Fruit fly (Drosophila melanogaster): ENCODE results near the gene ush.

Gene ush

DNA sequence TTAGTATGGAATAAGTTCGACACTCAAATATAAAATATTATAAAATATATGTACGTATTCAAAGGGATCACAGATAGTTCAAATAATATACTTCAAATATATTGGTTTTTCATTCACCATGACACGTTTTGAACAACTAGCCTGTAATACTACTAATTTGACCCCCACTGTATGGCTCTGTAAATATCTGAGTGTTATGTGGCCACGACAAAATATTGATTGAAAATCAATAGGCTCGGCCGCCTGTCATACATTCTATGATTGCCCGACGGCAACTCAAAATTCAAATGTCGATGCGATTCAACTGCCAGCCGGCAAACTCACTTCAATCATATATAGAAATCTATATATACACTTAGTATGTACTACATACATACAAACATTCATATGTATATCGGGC is 6.1 kb upstream of the ush start (continued):
- no peak for TF ChIP-seq org-1 (GFP tag; optimal IDR thresholded peaks at IDR 0.05)
- peak; percentile 58 for TF ChIP-seq sens (GFP tag)
- TF ChIP-seq E2f2 (GFP tag; IDR thresholded peaks at IDR 0.05) = no peak
- no peak for TF ChIP-seq Ssrp (tag; optimal IDR thresholded peaks at IDR 0.05)
- TF ChIP-seq Hmr (GFP tag; optimal IDR thresholded peaks at IDR 0.05) = peak; percentile 6
- TF ChIP-seq Hey (tag; optimal IDR thresholded peaks at IDR 0.05) = no peak
- no peak for TF ChIP-seq CG13624 (GFP tag; optimal IDR thresholded peaks at IDR 0.05)
- TF ChIP-seq CG2202 (tag; optimal IDR thresholded peaks at IDR 0.05) = peak; percentile 45
- no peak for TF ChIP-seq CG6791 (GFP tag; IDR thresholded peaks at IDR 0.05; ENCODE audit: partially characterized antibody)
- no peak for TF ChIP-seq slou (GFP tag; optimal IDR thresholded peaks at IDR 0.05)
- TF ChIP-seq Hr51 (GFP tag; optimal IDR thresholded peaks at IDR 0.05) = no peak
- TF ChIP-seq sc (optimal IDR thresholded peaks at IDR 0.05) = no peak
- TF ChIP-seq sc (GFP tag; optimal IDR thresholded peaks at IDR 0.05) = peak; percentile 52
- no peak for TF ChIP-seq kay (GFP tag; optimal IDR thresholded peaks at IDR 0.05)
- TF ChIP-seq sima (GFP tag; optimal IDR thresholded peaks at IDR 0.05) = no peak
- no peak for TF ChIP-seq psq (GFP tag; optimal IDR thresholded peaks at IDR 0.05)
- no peak for TF ChIP-seq sim (GFP tag; IDR thresholded peaks at IDR 0.05)
- TF ChIP-seq fru (optimal IDR thresholded peaks at IDR 0.05) = no peak
- TF ChIP-seq cas (GFP tag; IDR thresholded peaks at IDR 0.05) = no peak
- 0 out of 2 replicates have a peak, but pooled peaks have one; percentile 4 for TF ChIP-seq Rfx (GFP tag; IDR thresholded peaks at IDR 0.05)
- TF ChIP-seq sob (GFP tag; IDR thresholded peaks at IDR 0.05) = no peak
- TF ChIP-seq vfl (GFP tag; optimal IDR thresholded peaks at IDR 0.05) = no peak
- no peak for TF ChIP-seq Mrtf (GFP tag; IDR thresholded peaks at IDR 0.05)
- TF ChIP-seq stc (GFP tag; IDR thresholded peaks at IDR 0.05) = peak; percentile 14; the same call in 1 of the 2 replicates
- no peak for TF ChIP-seq CG16863 (GFP tag; optimal IDR thresholded peaks at IDR 0.05)
- no peak for TF ChIP-seq CG5245 (GFP tag; optimal IDR thresholded peaks at IDR 0.05)
- no peak for TF ChIP-seq CG12071 (GFP tag; optimal IDR thresholded peaks at IDR 0.05)
- no peak for TF ChIP-seq CG17361 (GFP tag; IDR thresholded peaks at IDR 0.05)
- no peak for TF ChIP-seq CG10366 (GFP tag; IDR thresholded peaks at IDR 0.05)
- TF ChIP-seq CG10979 (tag; optimal IDR thresholded peaks at IDR 0.05) = peak; percentile 1
- TF ChIP-seq CG9876 (GFP tag; optimal IDR thresholded peaks at IDR 0.05) = no peak
- TF ChIP-seq Spps (tag; optimal IDR thresholded peaks at IDR 0.05) = no peak
- TF ChIP-seq CG7372 (GFP tag; IDR thresholded peaks at IDR 0.05) = no peak
- TF ChIP-seq CG10209 (GFP tag; optimal IDR thresholded peaks at IDR 0.05) = peak; percentile 41
- TF ChIP-seq CG18262 (tag; optimal IDR thresholded peaks at IDR 0.05) = no peak
- TF ChIP-seq CG11696 (GFP tag; IDR thresholded peaks at IDR 0.05) = peak; percentile 78
- no peak for TF ChIP-seq fd3F (GFP tag; optimal IDR thresholded peaks at IDR 0.05)
- no peak for TF ChIP-seq gfzf (GFP tag; optimal IDR thresholded peaks at IDR 0.05)
- TF ChIP-seq CG12769 (tag; optimal IDR thresholded peaks at IDR 0.05) = peak; percentile 17
- TF ChIP-seq Aef1 (GFP tag; IDR thresholded peaks at IDR 0.05) = no peak
- TF ChIP-seq CG31365 (tag; optimal IDR thresholded peaks at IDR 0.05) = no peak
- TF ChIP-seq Usf (GFP tag; optimal IDR thresholded peaks at IDR 0.05) = no peak

DNA sequence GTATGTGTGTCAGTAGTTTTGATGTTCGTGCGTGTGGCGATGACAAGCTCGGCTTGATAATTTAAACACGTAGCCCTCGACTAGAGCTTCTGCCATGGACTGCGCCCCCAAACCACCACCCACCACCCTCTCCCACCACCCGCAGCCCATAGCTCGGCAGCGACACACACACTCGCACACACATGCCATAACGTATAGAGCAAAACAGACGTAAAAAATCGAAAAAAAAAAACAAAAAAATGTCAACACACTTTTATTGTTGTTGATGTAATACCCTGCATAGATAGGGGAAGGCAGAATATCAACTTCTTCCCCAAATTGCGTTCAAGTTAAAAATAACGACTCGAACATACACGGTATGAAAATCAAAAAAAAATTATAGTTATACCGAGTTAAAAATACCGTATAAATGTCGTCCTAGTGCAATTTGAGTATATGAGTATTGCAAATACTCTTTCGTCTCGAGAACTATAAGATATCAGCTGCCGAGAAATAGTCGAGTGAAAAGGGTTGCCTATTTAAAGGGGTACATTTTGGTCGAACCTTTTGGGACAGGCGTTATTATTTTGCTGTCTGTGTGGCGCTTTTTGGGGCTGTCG is 5.6 kb upstream of the ush start:
- TF ChIP-seq Dref (GFP tag; IDR thresholded peaks at IDR 0.05) (no peak), Mad (GFP tag; optimal IDR thresholded peaks at IDR 0.05) (peak; percentile 77), CG43689 (GFP tag; IDR thresholded peaks at IDR 0.05) (peak; percentile 37; the same call in 1 of the 2 replicates), gt (GFP tag; IDR thresholded peaks at IDR 0.05) (0 out of 2 replicates have a peak, but pooled peaks have one; percentile 27), CG17359 (tag; optimal IDR thresholded peaks at IDR 0.05) (peak; percentile 76), usp (GFP tag; optimal IDR thresholded peaks at IDR 0.05) (no peak), CG13287 (GFP tag; IDR thresholded peaks at IDR 0.05; ENCODE audit: partially characterized antibody) (no peak), CG12391 (tag; optimal IDR thresholded peaks at IDR 0.05) (peak; percentile 63), CG17802 (tag; optimal IDR thresholded peaks at IDR 0.05) (no peak), Med (GFP tag) (peak; percentile 96), shn (GFP tag; optimal IDR thresholded peaks at IDR 0.05) (peak; percentile 88), sob (GFP tag; IDR thresholded peaks at IDR 0.05) (peak; percentile 81), seq (GFP tag; IDR thresholded peaks at IDR 0.05) (peak; percentile 79), Mrtf (GFP tag; IDR thresholded peaks at IDR 0.05) (peak; percentile 44; the same call in 1 of the 3 replicates)

Measured in whole organism, embryonic.